Worm (Caenorhabditis elegans) whole organism, L1 larva: ENCODE results near the gene cdl-1.
A peak's percentile ranks its signal among the peaks of the same experiment; 100 is the strongest.

Experiments used
- C16A3.4 ChIP-seq: fragments of 150-350 bp; optimal IDR thresholded peaks from 2 replicates; lab custom pipeline; 2014; ENCODE audit warnings: missing biosample characterization, missing genetic modification characterization
- C34B4.2 ChIP-seq: sonication (generic microtip); optimal IDR thresholded peaks from 2 replicates; lab custom pipeline; 2017; ENCODE audit warnings: mild to moderate bottlenecking, missing genetic modification characterization, missing compliant biosample characterization
- Y116A8C.19 ChIP-seq: sonication (generic microtip); optimal IDR thresholded peaks from 2 replicates; lab custom pipeline; 2016; ENCODE audit warnings: missing compliant biosample characterization, missing genetic modification characterization, borderline replicate concordance
- ama-1 ChIP-seq: fragments of 150-350 bp; optimal IDR thresholded peaks from 2 replicates; lab custom pipeline; 2014
- blmp-1 ChIP-seq: fragments of 150-350 bp; optimal IDR thresholded peaks from 2 replicates; lab custom pipeline; 2014; ENCODE audit warnings: missing biosample characterization, missing genetic modification characterization
- ceh-8 ChIP-seq: fragments of 200-800 bp; sonication (Bioruptor generic); optimal IDR thresholded peaks from 2 replicates; lab custom pipeline; 2018; ENCODE audit warnings: mild to moderate bottlenecking, missing genetic modification characterization, moderate library complexity, missing compliant biosample characterization
- ceh-82 ChIP-seq, 3 experiments: fragments of 150-350 bp in 1 of 3; sonication (generic microtip) in 2 of 3; optimal IDR thresholded peaks; 2 replicates each; lab custom pipeline; 2014 to 2017; ENCODE audit warnings: missing biosample characterization in 3 of 3, missing genetic modification characterization in 3 of 3
- ceh-88 ChIP-seq: fragments of 200-800 bp; sonication (Bioruptor generic); IDR thresholded peaks from 2 replicates; pipeline ENCODE4 v1.3.6; 2022; ENCODE audit warnings: missing genetic modification characterization, missing compliant biosample characterization
- ces-1 ChIP-seq: fragments of 150-350 bp; optimal IDR thresholded peaks from 2 replicates; lab custom pipeline; 2014; ENCODE audit warnings: missing biosample characterization, missing genetic modification reagents, missing genetic modification characterization
- dpl-1 ChIP-seq, 3 experiments: fragments of 150-350 bp in 2 of 3; sonication (generic microtip) in 1 of 3; optimal IDR thresholded peaks; 2 replicates each; lab custom pipeline; 2014 to 2017; ENCODE audit warnings: missing biosample characterization in 3 of 3, missing genetic modification characterization in 3 of 3, missing genetic modification reagents in 3 of 3
- dsc-1 ChIP-seq: sonication (generic microtip); optimal IDR thresholded peaks from 2 replicates; lab custom pipeline; 2016; ENCODE audit warnings: mild to moderate bottlenecking, missing genetic modification characterization, missing compliant biosample characterization
- efl-1 ChIP-seq, 4 experiments: fragments of 150-350 bp; optimal IDR thresholded peaks in 3 of 4; peaks in 1 of 4; 1 replicate in 1 of 4; 2 replicates in 3 of 4; lab custom pipeline; 2014; ENCODE audit warnings: missing biosample characterization in 2 of 4, missing genetic modification characterization in 2 of 4, missing genetic modification reagents in 2 of 4
- egl-13 ChIP-seq: sonication (generic microtip); optimal IDR thresholded peaks from 2 replicates; lab custom pipeline; 2016; ENCODE audit warnings: missing genotype, missing genetic modification reagents, missing genetic modification characterization, missing compliant biosample characterization
- elt-2 ChIP-seq: sonication (generic microtip); optimal IDR thresholded peaks from 2 replicates; lab custom pipeline; 2016; ENCODE audit warnings: missing genetic modification characterization, mild to moderate bottlenecking, inconsistent platforms, missing compliant biosample characterization, missing genetic modification reagents
- elt-3 ChIP-seq, 6 experiments: fragments of 150-350 bp in 1 of 6; sonication (generic microtip); optimal IDR thresholded peaks; 2 replicates each; lab custom pipeline; 2017 to 2018; ENCODE audit warnings: missing biosample characterization in 6 of 6, missing genetic modification characterization in 6 of 6, inconsistent platforms in 1 of 6
- ets-5 ChIP-seq: fragments of 200-800 bp; sonication (Bioruptor generic); IDR thresholded peaks from 2 replicates; pipeline ENCODE4 v1.3.6; 2022; ENCODE audit warnings: missing genetic modification characterization, missing compliant biosample characterization
- fkh-4 ChIP-seq: sonication (generic microtip); optimal IDR thresholded peaks from 2 replicates; lab custom pipeline; 2016; ENCODE audit warnings: missing compliant biosample characterization, missing genetic modification characterization, borderline replicate concordance
- fkh-8 ChIP-seq: sonication (generic microtip); optimal IDR thresholded peaks from 2 replicates; lab custom pipeline; 2016; ENCODE audit warnings: mild to moderate bottlenecking, missing genetic modification characterization, missing compliant biosample characterization
- fos-1 ChIP-seq: fragments of 150-350 bp; optimal IDR thresholded peaks from 2 replicates; lab custom pipeline; 2014; ENCODE audit warnings: missing biosample characterization, missing genetic modification characterization
- grh-1 ChIP-seq: fragments of 200-800 bp; sonication (Bioruptor generic); IDR thresholded peaks from 2 replicates; pipeline ENCODE4 v1.3.6; 2022; ENCODE audit warnings: missing genetic modification reagents, missing genetic modification characterization, missing compliant biosample characterization
- hpl-2 ChIP-seq: fragments of 150-350 bp; optimal IDR thresholded peaks from 2 replicates; lab custom pipeline; 2014; ENCODE audit warnings: missing biosample characterization, missing genetic modification reagents, missing genetic modification characterization
- irx-1 ChIP-seq: sonication (generic microtip); optimal IDR thresholded peaks from 2 replicates; lab custom pipeline; 2016; ENCODE audit warnings: missing genetic modification characterization, missing compliant biosample characterization
- isw-1 ChIP-seq: fragments of 200-800 bp; sonication (Bioruptor generic); IDR thresholded peaks from 2 replicates; pipeline ENCODE4 v1.3.6; 2022; ENCODE audit warnings: missing genetic modification characterization, missing compliant biosample characterization
- lin-14 ChIP-seq: fragments of 200-800 bp; sonication (Bioruptor generic); optimal IDR thresholded peaks from 2 replicates; lab custom pipeline; 2018; ENCODE audit warnings: mild to moderate bottlenecking, missing genetic modification characterization, moderate library complexity, missing compliant biosample characterization
- lin-35 ChIP-seq, 2 experiments: fragments of 150-350 bp; optimal IDR thresholded peaks; 2 replicates each; lab custom pipeline; 2014; ENCODE audit warnings: missing biosample characterization in 2 of 2, missing genetic modification characterization in 2 of 2, missing genetic modification reagents in 2 of 2
- mab-9 ChIP-seq: fragments of 200-800 bp; sonication (Bioruptor generic); IDR thresholded peaks from 2 replicates; pipeline ENCODE4 v1.3.6; 2022; ENCODE audit warnings: missing genetic modification reagents, missing genetic modification characterization, missing compliant biosample characterization
- mdl-1 ChIP-seq, 2 experiments: fragments of 150-350 bp; optimal IDR thresholded peaks; 2 replicates each; lab custom pipeline; 2014 to 2017; ENCODE audit warnings: missing biosample characterization in 2 of 2, missing genetic modification characterization in 2 of 2, inconsistent platforms in 1 of 2
- mef-2 ChIP-seq: fragments of 150-350 bp; optimal IDR thresholded peaks from 2 replicates; lab custom pipeline; 2014; ENCODE audit warnings: missing biosample characterization, missing genetic modification characterization
- mep-1 ChIP-seq: fragments of 150-350 bp; optimal IDR thresholded peaks from 2 replicates; lab custom pipeline; 2014; ENCODE audit warnings: missing biosample characterization, missing genetic modification characterization
- nhr-12 ChIP-seq: sonication (generic microtip); optimal IDR thresholded peaks from 2 replicates; lab custom pipeline; 2017; ENCODE audit warnings: missing biosample characterization, missing genetic modification characterization
- nhr-19 ChIP-seq: fragments of 200-800 bp; sonication (Bioruptor generic); conservative IDR thresholded peaks from 2 replicates; pipeline ENCODE4 v1.3.6; 2022; ENCODE audit warnings: missing genetic modification characterization, missing compliant biosample characterization
- nhr-20 ChIP-seq: sonication (generic microtip); optimal IDR thresholded peaks from 2 replicates; lab custom pipeline; 2016; ENCODE audit warnings: mild to moderate bottlenecking, missing genetic modification characterization, missing compliant biosample characterization
- nhr-71 ChIP-seq: sonication (generic microtip); optimal IDR thresholded peaks from 2 replicates; lab custom pipeline; 2016; ENCODE audit warnings: mild to moderate bottlenecking, missing genetic modification characterization, moderate library complexity, missing compliant biosample characterization
- nhr-76 ChIP-seq: sonication (generic microtip); optimal IDR thresholded peaks from 2 replicates; lab custom pipeline; 2017; ENCODE audit warnings: missing biosample characterization, missing genetic modification characterization
- nhr-77 ChIP-seq: fragments of 150-350 bp; optimal IDR thresholded peaks from 2 replicates; lab custom pipeline; 2014; ENCODE audit warnings: missing biosample characterization, missing genetic modification characterization
- nhr-84 ChIP-seq: sonication (generic microtip); optimal IDR thresholded peaks from 2 replicates; lab custom pipeline; 2017; ENCODE audit warnings: missing biosample characterization, missing genetic modification characterization
- nhr-85 ChIP-seq: sonication (generic microtip); peaks from one replicate; lab custom pipeline; 2016; ENCODE audit warnings: missing genetic modification characterization, inconsistent platforms, missing compliant biosample characterization
- nhr-90 ChIP-seq: sonication (generic microtip); optimal IDR thresholded peaks from 2 replicates; lab custom pipeline; 2016; ENCODE audit warnings: mild to moderate bottlenecking, missing genetic modification characterization, missing compliant biosample characterization; ENCODE audit not compliant: poor library complexity
- pax-3 ChIP-seq: fragments of 200-800 bp; sonication (Bioruptor generic); optimal IDR thresholded peaks from 2 replicates; lab custom pipeline; 2018; ENCODE audit warnings: mild to moderate bottlenecking, missing genetic modification characterization, moderate library complexity, missing compliant biosample characterization
- pqm-1 ChIP-seq: sonication (generic microtip); optimal IDR thresholded peaks from 3 replicates; lab custom pipeline; 2017; ENCODE audit warnings: missing biosample characterization, missing genetic modification characterization
- skn-1 ChIP-seq: fragments of 150-350 bp; optimal IDR thresholded peaks from 2 replicates; lab custom pipeline; 2014; ENCODE audit warnings: missing biosample characterization, missing genetic modification characterization
- snu-23 ChIP-seq: sonication (generic microtip); optimal IDR thresholded peaks from 2 replicates; lab custom pipeline; 2016; ENCODE audit warnings: missing genetic modification characterization, missing compliant biosample characterization
- sox-4 ChIP-seq: sonication (generic microtip); optimal IDR thresholded peaks from 2 replicates; lab custom pipeline; 2016; ENCODE audit warnings: missing genetic modification characterization, missing compliant biosample characterization
- sup-37 ChIP-seq: fragments of 200-800 bp; sonication (Bioruptor generic); optimal IDR thresholded peaks from 2 replicates; lab custom pipeline; 2018; ENCODE audit warnings: mild to moderate bottlenecking, missing genetic modification characterization, missing compliant biosample characterization
- swsn-7 ChIP-seq: sonication (generic microtip); optimal IDR thresholded peaks from 2 replicates; lab custom pipeline; 2016; ENCODE audit warnings: missing genetic modification characterization, missing compliant biosample characterization
- unc-130 ChIP-seq: fragments of 150-350 bp; optimal IDR thresholded peaks from 2 replicates; lab custom pipeline; 2017; ENCODE audit warnings: missing biosample characterization, missing genetic modification characterization, inconsistent platforms
- unc-86 ChIP-seq: sonication (generic microtip); optimal IDR thresholded peaks from 2 replicates; lab custom pipeline; 2016; ENCODE audit warnings: missing genetic modification characterization, missing compliant biosample characterization
- unc-98 ChIP-seq: fragments of 200-800 bp; sonication (Bioruptor generic); IDR thresholded peaks from 2 replicates; pipeline ENCODE4 v1.3.6; 2022; ENCODE audit warnings: missing genetic modification characterization, missing compliant biosample characterization
- vab-15 ChIP-seq: sonication (generic microtip); optimal IDR thresholded peaks from 2 replicates; lab custom pipeline; 2017; ENCODE audit warnings: missing genotype, mild to moderate bottlenecking, missing genetic modification characterization, missing compliant biosample characterization
- xbp-1 ChIP-seq: sonication (generic microtip); optimal IDR thresholded peaks from 2 replicates; lab custom pipeline; 2016; ENCODE audit warnings: missing genetic modification characterization, missing compliant biosample characterization
- zag-1 ChIP-seq: fragments of 150-350 bp; optimal IDR thresholded peaks from 2 replicates; lab custom pipeline; 2014; ENCODE audit warnings: missing biosample characterization, missing genetic modification characterization

The cdl-1 gene

DNA sequence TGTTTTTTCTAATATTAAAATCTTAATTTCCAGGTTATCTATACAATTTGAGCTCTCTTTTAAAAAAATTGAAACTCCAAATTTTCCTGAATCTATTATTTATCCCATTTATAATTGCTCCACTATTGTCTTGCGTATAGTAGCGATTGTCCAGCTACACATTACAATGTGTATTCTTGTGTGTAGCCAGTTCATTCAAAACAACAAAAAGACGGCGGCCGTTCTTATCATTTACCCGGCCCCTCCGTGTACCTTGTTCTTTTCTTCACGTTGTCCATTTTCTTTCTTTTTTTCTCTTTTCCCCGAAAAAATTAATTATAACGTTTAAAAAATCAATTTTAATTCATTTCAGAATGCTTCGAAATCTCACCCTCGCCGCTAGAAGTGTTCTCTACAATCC, 35.4 kb downstream of the cdl-1 start, which contains the start of gene ech-4:
Gene ech-4, plus strand, starts transcription at position 353 of the 400 bp plus-strand sequence.
- TF ChIP-seq nhr-12, result no peak
- TF ChIP-seq ceh-82 (tag; optimal IDR thresholded peaks at IDR 0.05; lab: Kevin White, UChicago), result no peak
- peak; percentile 16 for TF ChIP-seq blmp-1
- peak in 1 of 2 experiments; percentile 15 for TF ChIP-seq lin-35 (GFP tag; optimal IDR thresholded peaks at IDR 0.05; lab: Kevin White, UChicago)
- TF ChIP-seq, all 84 proteins: peak for 2

DNA sequence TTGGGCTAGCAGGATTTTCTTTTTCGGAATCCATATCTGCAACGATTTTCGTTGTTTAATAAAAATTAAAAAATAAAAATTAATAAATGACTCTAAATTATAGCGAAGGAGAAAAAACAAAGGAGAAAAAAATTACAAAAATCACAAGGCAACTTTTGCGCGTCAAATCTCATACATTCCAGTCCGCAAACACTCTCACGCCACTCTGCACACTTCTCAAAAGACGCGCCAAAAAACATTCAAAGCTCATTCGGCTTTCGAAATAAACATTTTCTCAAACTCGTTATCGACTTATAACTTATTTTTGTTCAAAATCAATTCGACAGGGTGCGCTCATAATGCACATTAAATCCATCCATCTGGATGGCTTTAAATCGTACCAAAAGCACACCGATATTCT, 38.8 kb downstream of the cdl-1 start, which contains the start of the genes R06F6.12 and mix-1:
Gene R06F6.12, minus strand, starts transcription at position 36 of the 400 bp plus-strand sequence.
Gene mix-1, plus strand, starts transcription at position 201 of the 400 bp plus-strand sequence.
- TF ChIP-seq Y116A8C.19 (tag; lab: Kevin White, UChicago) (no peak), unc-98 (GFP tag; lab: Robert Waterston, UW) (no peak), nhr-20 (tag; lab: Kevin White, UChicago) (peak; percentile 46), pqm-1 (tag; lab: Kevin White, UChicago) (no peak), dsc-1 (peak; percentile 50), mep-1 (tag; lab: Kevin White, UChicago) (peak; percentile 86), elt-2 (no peak), C16A3.4 (tag; lab: Kevin White, UChicago) (peak; percentile 55), fos-1 (tag; lab: Kevin White, UChicago) (peak; percentile 0), fkh-8 (no peak), nhr-76 (no peak), nhr-77 (no peak), swsn-7 (tag; lab: Kevin White, UChicago) (peak; percentile 52), C34B4.2 (tag; lab: Kevin White, UChicago) (no peak), isw-1 (GFP tag; lab: Robert Waterston, UW) (no peak), irx-1 (tag; lab: Kevin White, UChicago) (peak; percentile 9), mab-9 (GFP tag; lab: Robert Waterston, UW) (no peak), snu-23 (GFP tag; lab: Kevin White, UChicago) (peak; percentile 72), fkh-4 (tag; lab: Kevin White, UChicago) (no peak), pax-3 (tag; lab: Kevin White, UChicago) (no peak), xbp-1 (tag; lab: Kevin White, UChicago) (peak; percentile 47), skn-1 (peak; percentile 25), sox-4 (no peak), hpl-2 (GFP tag; lab: Kevin White, UChicago) (no peak), zag-1 (tag; lab: Kevin White, UChicago) (no peak), nhr-71 (tag; lab: Kevin White, UChicago) (peak; percentile 73), lin-14 (GFP tag; lab: Kevin White, UChicago) (peak; percentile 42), sup-37 (GFP tag; lab: Kevin White, UChicago) (no peak), mdl-1 (tag; optimal IDR thresholded peaks at IDR 0.05; lab: Kevin White, UChicago) (peak in 1 of 2 experiments; percentile 35), egl-13 (tag; lab: Kevin White, UChicago) (no peak), efl-1 (optimal IDR thresholded peaks at IDR 0.05; lab: Kevin White, UChicago) (peak; percentile 80 to 89), efl-1 (GFP tag; optimal IDR thresholded peaks at IDR 0.05 in 1 of 2; lab: Kevin White, UChicago) (peak; percentile 86 to 98), grh-1 (GFP tag; lab: Robert Waterston, UW) (no peak), unc-86 (tag; lab: Kevin White, UChicago) (peak; percentile 24), ceh-8 (GFP tag; lab: Kevin White, UChicago) (no peak), ets-5 (GFP tag; lab: Robert Waterston, UW) (no peak), nhr-90 (tag; lab: Kevin White, UChicago) (peak; percentile 18), nhr-85 (peak; percentile 70), unc-130 (tag; lab: Kevin White, UChicago) (peak; percentile 74), vab-15 (tag; lab: Kevin White, UChicago) (no peak), ama-1 (lab: Kevin White, UChicago) (no peak), ces-1 (GFP tag; lab: Kevin White, UChicago) (no peak), nhr-19 (GFP tag; lab: Robert Waterston, UW) (peak; percentile 37; the same call in 1 of the 2 replicates), nhr-84 (no peak), elt-3 (tag; optimal IDR thresholded peaks at IDR 0.05; lab: Kevin White, UChicago) (peak in 1 of 6 experiments; percentile 15), mef-2 (tag; lab: Kevin White, UChicago) (no peak), ceh-88 (no peak), dpl-1 (GFP tag; optimal IDR thresholded peaks at IDR 0.05; lab: Kevin White, UChicago) (peak; percentile 84 to 89 (median 89)), lin-35 (GFP tag; optimal IDR thresholded peaks at IDR 0.05; lab: Kevin White, UChicago) (peak; percentile 79 to 92)
